Fruit fly (Drosophila melanogaster): ENCODE results near the gene CG7512.

The CG7512 gene

dm6 chr3L:11530370-11530769, 16.9 kb downstream of the CG7512 start:
- TF ChIP-seq CG17801 (GFP tag; optimal IDR thresholded peaks at IDR 0.05; ENCODE audit: partially characterized antibody): no peak

- no peak for TF ChIP-seq CG17801 (GFP tag; optimal IDR thresholded peaks at IDR 0.05; ENCODE audit: partially characterized antibody)
Measured at dm6 chr3L:11531300-11531699, 17.8 kb downstream of the CG7512 start.

dm6 chr3L:11531994-11532732, 18.7 kb downstream of the CG7512 start:
- no peak for TF ChIP-seq CG17801 (GFP tag; optimal IDR thresholded peaks at IDR 0.05; ENCODE audit: partially characterized antibody)

- no peak for TF ChIP-seq CG17801 (GFP tag; optimal IDR thresholded peaks at IDR 0.05; ENCODE audit: partially characterized antibody)
Measured at dm6 chr3L:11533704-11534319, 20.3 kb downstream of the CG7512 start.

- TF ChIP-seq CG17801 (GFP tag; optimal IDR thresholded peaks at IDR 0.05; ENCODE audit: partially characterized antibody): peak; percentile 21
Measured at dm6 chr3L:11534391-11535246, 21.1 kb downstream of the CG7512 start.

dm6 chr3L:11536132-11536531, 22.6 kb downstream of the CG7512 start:
- no peak for TF ChIP-seq CG17801 (GFP tag; optimal IDR thresholded peaks at IDR 0.05; ENCODE audit: partially characterized antibody)

dm6 chr3L:11536767-11537419, 23.4 kb downstream of the CG7512 start:
- TF ChIP-seq CG17801 (GFP tag; optimal IDR thresholded peaks at IDR 0.05; ENCODE audit: partially characterized antibody): no peak

dm6 chr3L:11539511-11540329, 26.2 kb downstream of the CG7512 start:
- no peak for TF ChIP-seq CG17801 (GFP tag; optimal IDR thresholded peaks at IDR 0.05; ENCODE audit: partially characterized antibody)

dm6 chr3L:11540330-11540702, 26.8 kb downstream of the CG7512 start:
- TF ChIP-seq CG17801 (GFP tag; optimal IDR thresholded peaks at IDR 0.05; ENCODE audit: partially characterized antibody): no peak

- TF ChIP-seq CG17801 (GFP tag; optimal IDR thresholded peaks at IDR 0.05; ENCODE audit: partially characterized antibody): no peak
Measured at dm6 chr3L:11542437-11542836, 28.9 kb downstream of the CG7512 start.

- TF ChIP-seq CG17801 (GFP tag; optimal IDR thresholded peaks at IDR 0.05; ENCODE audit: partially characterized antibody): no peak
Measured at dm6 chr3L:11542948-11543347, 29.4 kb downstream of the CG7512 start.

- no peak for TF ChIP-seq CG17801 (GFP tag; optimal IDR thresholded peaks at IDR 0.05; ENCODE audit: partially characterized antibody)
Measured at dm6 chr3L:11543681-11544299, 30.3 kb downstream of the CG7512 start.

- peak; percentile 84 for TF ChIP-seq CG17801 (GFP tag; optimal IDR thresholded peaks at IDR 0.05; ENCODE audit: partially characterized antibody)
Measured at dm6 chr3L:11547302-11547994, 33.9 kb downstream of the CG7512 start.

All from ovary, adult (tissue).